Fruit fly (Drosophila melanogaster) whole organism, embryonic: ENCODE measurements around the gene CG4009.

Source experiments
- CG12219 ChIP-seq: fragments of 200-800 bp; sonication (Bioruptor generic); optimal IDR thresholded peaks from 3 replicates; lab custom pipeline; 2018; ENCODE audit warnings: missing biosample characterization, mild to moderate bottlenecking, missing genetic modification characterization
- CG13624 ChIP-seq: fragments of 200-800 bp; sonication (Bioruptor generic); optimal IDR thresholded peaks from 2 replicates; lab custom pipeline; 2016; ENCODE audit warnings: missing biosample characterization, missing genetic modification characterization
- CG14710 ChIP-seq: fragments of 200-800 bp; sonication (Bioruptor generic); optimal IDR thresholded peaks from 3 replicates; lab custom pipeline; 2019; ENCODE audit warnings: missing biosample characterization, mild to moderate bottlenecking, missing genetic modification characterization, moderate library complexity
- CG16813 ChIP-seq: fragments of 200-800 bp; sonication (Bioruptor generic); IDR thresholded peaks from 3 replicates; pipeline ENCODE4 v1.3.6; 2022; ENCODE audit warnings: missing biosample characterization, missing genetic modification characterization; ENCODE audit not compliant: partially characterized antibody
- CG17328 ChIP-seq: fragments of 200-800 bp; sonication (Bioruptor generic); IDR thresholded peaks from 2 replicates; pipeline ENCODE4 v1.3.6; 2022; ENCODE audit warnings: missing biosample characterization, missing genetic modification characterization
- CG2116 ChIP-seq: fragments of 200-800 bp; sonication (Bioruptor generic); optimal IDR thresholded peaks from 3 replicates; lab custom pipeline; 2018; ENCODE audit warnings: missing biosample characterization, mild to moderate bottlenecking, missing genetic modification characterization
- CG2120 ChIP-seq: fragments of 200-800 bp; sonication (Bioruptor generic); optimal IDR thresholded peaks from 3 replicates; lab custom pipeline; 2016; ENCODE audit warnings: missing biosample characterization, missing genetic modification characterization
- CG31441 ChIP-seq: fragments of 200-800 bp; sonication (Bioruptor generic); IDR thresholded peaks from 2 replicates; pipeline ENCODE4 v1.3.6; 2022; ENCODE audit warnings: missing biosample characterization, missing genetic modification characterization
- CG3838 ChIP-seq: fragments of 200-800 bp; sonication (Bioruptor generic); optimal IDR thresholded peaks from 3 replicates; lab custom pipeline; 2016; ENCODE audit warnings: missing biosample characterization, missing genetic modification characterization
- CG42726 ChIP-seq: fragments of 200-800 bp; sonication (Bioruptor generic); IDR thresholded peaks from 2 replicates; pipeline ENCODE4 v1.3.6; 2022; ENCODE audit warnings: missing biosample characterization, missing genetic modification characterization; ENCODE audit not compliant: partially characterized antibody
- CG4617 ChIP-seq: fragments of 200-800 bp; sonication (Bioruptor generic); optimal IDR thresholded peaks from 3 replicates; lab custom pipeline; 2016; ENCODE audit warnings: missing biosample characterization, missing genetic modification characterization, borderline replicate concordance
- CG5180 ChIP-seq: fragments of 200-800 bp; sonication (Bioruptor generic); optimal IDR thresholded peaks from 3 replicates; lab custom pipeline; 2017; ENCODE audit warnings: missing biosample characterization, missing genetic modification characterization, mild to moderate bottlenecking, moderate library complexity, missing genetic modification reagents
- CG6254 ChIP-seq: fragments of 200-800 bp; sonication (Bioruptor generic); optimal IDR thresholded peaks from 3 replicates; lab custom pipeline; 2017; ENCODE audit warnings: mild to moderate bottlenecking, missing biosample characterization, missing genetic modification reagents, missing genetic modification characterization
- CG6813 ChIP-seq: fragments of 200-800 bp; sonication (Bioruptor generic); optimal IDR thresholded peaks from 2 replicates; lab custom pipeline; 2017; ENCODE audit warnings: missing biosample characterization, missing genetic modification characterization, mild to moderate bottlenecking, moderate library complexity, missing genetic modification reagents
- CG7357 ChIP-seq: fragments of 200-800 bp; sonication (Bioruptor generic); IDR thresholded peaks from 3 replicates; pipeline ENCODE4 v1.3.6; 2022; ENCODE audit warnings: missing biosample characterization, missing genetic modification characterization
- CG7745 ChIP-seq: fragments of 200-800 bp; sonication (Bioruptor generic); optimal IDR thresholded peaks from 2 replicates; lab custom pipeline; 2018; ENCODE audit warnings: missing biosample characterization, mild to moderate bottlenecking, missing genetic modification characterization, moderate library complexity
- CG9727 ChIP-seq: fragments of 200-800 bp; sonication (Bioruptor generic); optimal IDR thresholded peaks from 3 replicates; lab custom pipeline; 2017; ENCODE audit warnings: missing biosample characterization, mild to moderate bottlenecking, missing genetic modification characterization
- CrebB ChIP-seq: fragments of 200-800 bp; sonication (Bioruptor generic); optimal IDR thresholded peaks from 3 replicates; lab custom pipeline; 2018; ENCODE audit warnings: missing biosample characterization, mild to moderate bottlenecking, missing genetic modification characterization
- Dref ChIP-seq: fragments of 200-800 bp; sonication (Bioruptor generic); IDR thresholded peaks from 2 replicates; pipeline ENCODE4 v1.3.6; 2022; ENCODE audit warnings: missing biosample characterization, missing genetic modification characterization
- Ets65A ChIP-seq: fragments of 200-800 bp; sonication (Bioruptor generic); peaks from one replicate; lab custom pipeline; 2016; ENCODE audit warnings: missing biosample characterization, missing genetic modification characterization
- Kr ChIP-seq: fragments of 200-800 bp; sonication (Bioruptor generic); optimal IDR thresholded peaks from 2 replicates; lab custom pipeline; 2017; ENCODE audit warnings: missing biosample characterization, mild to moderate bottlenecking, missing genetic modification characterization
- Lhr ChIP-seq: fragments of 200-800 bp; sonication (Bioruptor generic); optimal IDR thresholded peaks from 3 replicates; lab custom pipeline; 2017; ENCODE audit warnings: mild to moderate bottlenecking, missing biosample characterization, missing genetic modification reagents, missing genetic modification characterization
- MESR4 ChIP-seq: fragments of 200-800 bp; sonication (Bioruptor generic); optimal IDR thresholded peaks from 2 replicates; lab custom pipeline; 2018; ENCODE audit warnings: missing biosample characterization, mild to moderate bottlenecking, missing genetic modification characterization, moderate library complexity
- MTF-1 ChIP-seq: fragments of 200-800 bp; sonication (Bioruptor generic); optimal IDR thresholded peaks from 2 replicates; lab custom pipeline; 2018; ENCODE audit warnings: missing biosample characterization, mild to moderate bottlenecking, missing genetic modification characterization, borderline replicate concordance
- Myb ChIP-seq: fragments of 200-800 bp; sonication (Bioruptor generic); optimal IDR thresholded peaks from 2 replicates; lab custom pipeline; 2016; ENCODE audit warnings: missing biosample characterization, missing genetic modification characterization
- NK7.1 ChIP-seq: fragments of 200-800 bp; sonication (Bioruptor generic); optimal IDR thresholded peaks from 3 replicates; lab custom pipeline; 2016; ENCODE audit warnings: missing biosample characterization, missing genetic modification characterization
- Pdp1 ChIP-seq, 2 experiments: fragments of 200-800 bp; sonication (Bioruptor generic); optimal IDR thresholded peaks; 3 replicates each; lab custom pipeline; 2016; ENCODE audit warnings: missing biosample characterization in 2 of 2, missing genetic modification characterization in 2 of 2, mild to moderate bottlenecking in 1 of 2, moderate library complexity in 1 of 2
- Scr ChIP-seq: fragments of 200-800 bp; sonication (Bioruptor generic); IDR thresholded peaks from 2 replicates; pipeline ENCODE4 v1.3.6; 2022; ENCODE audit warnings: missing biosample characterization, missing genetic modification characterization; ENCODE audit not compliant: partially characterized antibody
- br ChIP-seq: fragments of >200 bp; optimal IDR thresholded peaks from 2 replicates; lab custom pipeline; 2017
- ems ChIP-seq: fragments of 200-800 bp; sonication (Bioruptor generic); optimal IDR thresholded peaks from 3 replicates; lab custom pipeline; 2016; ENCODE audit warnings: missing biosample characterization, missing genetic modification characterization
- exex ChIP-seq: fragments of 200-800 bp; sonication (Bioruptor generic); optimal IDR thresholded peaks from 4 replicates; lab custom pipeline; 2018; ENCODE audit warnings: missing biosample characterization, mild to moderate bottlenecking, missing genetic modification characterization, moderate library complexity
- fru ChIP-seq: fragments of >200 bp; optimal IDR thresholded peaks from 2 replicates; lab custom pipeline; 2017
- gem ChIP-seq: fragments of 200-800 bp; sonication (Bioruptor generic); optimal IDR thresholded peaks from 2 replicates; lab custom pipeline; 2019; ENCODE audit warnings: missing biosample characterization, mild to moderate bottlenecking, missing genetic modification characterization, moderate library complexity
- gsb ChIP-seq: fragments of 200-800 bp; sonication (Bioruptor generic); IDR thresholded peaks from 2 replicates; pipeline ENCODE4 v1.3.6; 2022; ENCODE audit warnings: missing biosample characterization, missing genetic modification characterization
- jigr1 ChIP-seq: fragments of 200-800 bp; sonication (Bioruptor generic); IDR thresholded peaks from 3 replicates; pipeline ENCODE4 v1.3.6; 2022; ENCODE audit warnings: missing biosample characterization, missing genetic modification characterization
- mam ChIP-seq: fragments of 200-800 bp; sonication (Bioruptor generic); optimal IDR thresholded peaks from 3 replicates; lab custom pipeline; 2016; ENCODE audit warnings: missing biosample characterization, missing genetic modification characterization
- nerfin-2 ChIP-seq: fragments of 200-800 bp; sonication (Bioruptor generic); IDR thresholded peaks from 2 replicates; pipeline ENCODE4 v1.3.6; 2022; ENCODE audit warnings: missing biosample characterization, missing genetic modification characterization; ENCODE audit not compliant: partially characterized antibody
- nmo ChIP-seq: fragments of 200-800 bp; sonication (Bioruptor generic); optimal IDR thresholded peaks from 2 replicates; lab custom pipeline; 2018; ENCODE audit warnings: missing biosample characterization, mild to moderate bottlenecking, missing genetic modification characterization, moderate library complexity
- pnt ChIP-seq: fragments of 200-800 bp; sonication (Bioruptor generic); optimal IDR thresholded peaks from 3 replicates; lab custom pipeline; 2016; ENCODE audit warnings: missing biosample characterization, missing genetic modification characterization
- pzg ChIP-seq: fragments of 200-800 bp; sonication (Bioruptor generic); optimal IDR thresholded peaks from 3 replicates; lab custom pipeline; 2018; ENCODE audit warnings: missing biosample characterization, mild to moderate bottlenecking, missing genetic modification characterization, moderate library complexity
- repo ChIP-seq: fragments of 200-800 bp; sonication (Bioruptor generic); optimal IDR thresholded peaks from 2 replicates; lab custom pipeline; 2016; ENCODE audit warnings: missing biosample characterization, missing genetic modification characterization
- rib ChIP-seq: fragments of 200-800 bp; sonication (Bioruptor generic); IDR thresholded peaks from 2 replicates; pipeline ENCODE4 v1.3.6; 2022; ENCODE audit warnings: missing biosample characterization, missing genetic modification characterization
- sna ChIP-seq: fragments of 200-800 bp; sonication (Bioruptor generic); IDR thresholded peaks from 2 replicates; pipeline ENCODE4 v1.3.6; 2022; ENCODE audit warnings: missing biosample characterization, missing genetic modification characterization; ENCODE audit not compliant: partially characterized antibody
- tap ChIP-seq: fragments of 200-800 bp; optimal IDR thresholded peaks from 3 replicates; lab custom pipeline; 2019; ENCODE audit warnings: missing biosample characterization, mild to moderate bottlenecking, missing genetic modification characterization, moderate library complexity
- tna ChIP-seq: fragments of 200-800 bp; sonication (Bioruptor generic); IDR thresholded peaks from 2 replicates; pipeline ENCODE4 v1.3.6; 2022; ENCODE audit warnings: missing biosample characterization, missing genetic modification characterization; ENCODE audit not compliant: partially characterized antibody
- trh ChIP-seq: fragments of 200-800 bp; sonication (Bioruptor generic); optimal IDR thresholded peaks from 2 replicates; lab custom pipeline; 2016; ENCODE audit warnings: missing biosample characterization, missing genetic modification characterization
- z ChIP-seq: fragments of 200-800 bp; sonication (Bioruptor generic); IDR thresholded peaks from 3 replicates; pipeline ENCODE4 v1.3.6; 2022; ENCODE audit warnings: missing biosample characterization, missing genetic modification characterization

CG4009 gene

DNA sequence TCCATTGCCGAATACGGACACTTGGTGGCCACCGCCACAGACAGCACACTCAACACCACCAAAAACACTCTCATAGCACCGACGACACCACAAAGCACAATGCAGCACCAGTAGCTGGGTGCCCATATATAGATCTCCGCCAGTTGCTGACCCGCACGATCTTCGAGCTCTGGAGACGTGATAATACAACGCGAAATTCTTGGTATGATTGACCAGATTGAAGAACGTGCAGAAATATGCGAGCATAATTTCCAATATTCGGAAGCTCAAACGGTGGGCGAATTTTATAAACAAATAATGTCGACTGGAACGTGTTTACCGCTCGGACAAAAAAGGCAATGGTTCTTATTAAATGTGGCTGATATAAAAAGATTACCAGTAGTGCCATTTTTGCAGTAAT is at the start of gene CG4009:
Gene CG4009 (minus strand): TSS at position 101 of the 400 bp plus-strand sequence.
- no peak for TF ChIP-seq NK7.1 (GFP tag; lab: Kevin White, UChicago)

DNA sequence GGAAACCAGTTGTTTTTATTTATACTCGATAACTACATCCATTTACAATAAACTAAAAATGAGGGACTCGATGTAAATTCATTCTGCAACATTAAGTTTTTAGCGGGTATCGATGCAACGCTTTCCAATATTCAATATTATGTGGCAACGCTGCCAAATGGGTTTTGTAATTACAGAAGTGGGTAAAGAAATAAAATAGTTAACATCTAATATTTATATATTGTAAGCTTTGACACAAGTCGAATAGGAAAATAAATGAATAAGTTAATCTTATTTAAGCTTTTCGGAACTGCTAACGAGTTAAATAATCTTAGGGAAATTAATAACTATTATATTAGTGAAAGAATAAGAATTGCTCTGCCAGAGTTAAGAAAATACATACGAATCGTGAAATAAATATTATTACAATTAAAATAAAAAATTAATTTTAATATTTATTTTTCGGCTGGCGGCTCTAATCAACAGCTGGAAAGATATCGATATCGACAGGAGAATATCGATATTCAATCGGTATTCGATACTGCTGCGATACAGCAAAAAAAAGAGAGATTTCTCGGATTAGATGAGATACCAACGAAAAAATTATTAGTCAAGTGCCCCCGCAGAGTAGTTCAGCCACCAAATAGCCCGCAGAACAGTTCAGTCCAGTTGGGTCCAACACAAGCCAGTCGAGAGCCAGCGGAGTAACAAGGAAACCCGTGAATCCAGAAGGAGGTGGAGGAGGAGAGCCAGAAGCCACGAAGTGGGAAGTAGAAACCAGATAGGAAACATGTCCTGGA is 49.4 kb upstream of the CG4009 start, which contains the start of gene GckIII:
Gene GckIII (plus strand): TSS at position 485 of the 779 bp plus-strand sequence.
- TF ChIP-seq CG14710 (tag; lab: Kevin White, UChicago), result peak; percentile 62
- no peak for TF ChIP-seq br
- no peak for TF ChIP-seq Ets65A (GFP tag; lab: Kevin White, UChicago)
- TF ChIP-seq CG42726 (GFP tag; lab: Robert Waterston, UW), result peak; percentile 73; the same call in 1 of the 2 replicates
- TF ChIP-seq fru, result no peak
- TF ChIP-seq CG12219, result no peak
- TF ChIP-seq CG7745 (tag; lab: Kevin White, UChicago), result peak; percentile 5
- TF ChIP-seq nmo (GFP tag; lab: Kevin White, UChicago), result peak; percentile 2
- no peak for TF ChIP-seq gem (tag; lab: Kevin White, UChicago)
- no peak for TF ChIP-seq pnt (GFP tag; lab: Kevin White, UChicago)
- no peak for TF ChIP-seq mam (GFP tag; lab: Kevin White, UChicago)
- TF ChIP-seq tna (GFP tag; lab: Robert Waterston, UW), result peak; percentile 79
- TF ChIP-seq CG3838 (GFP tag; lab: Kevin White, UChicago), result no peak
- TF ChIP-seq ems (GFP tag; lab: Kevin White, UChicago), result no peak
- TF ChIP-seq CG2116 (GFP tag; lab: Kevin White, UChicago), result peak; percentile 62
- TF ChIP-seq CG6813, result no peak
- no peak for TF ChIP-seq repo
- no peak for TF ChIP-seq Kr (GFP tag; lab: Kevin White, UChicago)
- TF ChIP-seq z (GFP tag; lab: Robert Waterston, UW), result no peak
- no peak for TF ChIP-seq tap (tag; lab: Kevin White, UChicago)
- no peak for TF ChIP-seq Lhr
- TF ChIP-seq CG31441 (GFP tag; lab: Robert Waterston, UW), result no peak
- peak; percentile 57 for TF ChIP-seq nerfin-2 (GFP tag; lab: Robert Waterston, UW)
- peak; percentile 5 for TF ChIP-seq CG9727 (GFP tag; lab: Kevin White, UChicago)
- TF ChIP-seq CG5180, result no peak
- peak; percentile 63 for TF ChIP-seq CG4617
- no peak for TF ChIP-seq Myb (GFP tag; lab: Kevin White, UChicago)
- TF ChIP-seq exex, result no peak
- peak; percentile 57; the same call in 2 of the 3 replicates for TF ChIP-seq CG16813
- TF ChIP-seq CG17328 (GFP tag; lab: Robert Waterston, UW), result no peak
- TF ChIP-seq Scr (GFP tag; lab: Robert Waterston, UW), result peak; percentile 89
- TF ChIP-seq CrebB, result no peak
- no peak for TF ChIP-seq CG7357 (GFP tag; lab: Robert Waterston, UW)
- no peak for TF ChIP-seq rib
- TF ChIP-seq MTF-1 (GFP tag; lab: Kevin White, UChicago), result no peak
- peak in 1 of 2 experiments; percentile 11 for TF ChIP-seq Pdp1 (GFP tag; optimal IDR thresholded peaks at IDR 0.05; lab: Kevin White, UChicago)
- no peak for TF ChIP-seq gsb (GFP tag; lab: Robert Waterston, UW)
- peak; percentile 89 for TF ChIP-seq MESR4
- no peak for TF ChIP-seq CG13624
- TF ChIP-seq CG2120 (GFP tag; lab: Kevin White, UChicago), result no peak
- peak; percentile 37 for TF ChIP-seq pzg (GFP tag; lab: Kevin White, UChicago)
- no peak for TF ChIP-seq CG6254 (GFP tag; lab: Kevin White, UChicago)
- peak; percentile 79 for TF ChIP-seq Dref (GFP tag; lab: Robert Waterston, UW)
- TF ChIP-seq jigr1 (GFP tag; lab: Robert Waterston, UW), result no peak
- TF ChIP-seq trh, result no peak
- peak; percentile 81 for TF ChIP-seq sna (GFP tag; lab: Robert Waterston, UW)
